Fruit fly (Drosophila melanogaster): ENCODE data around the gene to.
A peak's percentile ranks its signal among the peaks of the same experiment; 100 is the strongest.

dm6 chr3R:25281165-25281564, 41.2 kb downstream of the to start, which contains the start of gene CG11892:
- TF ChIP-seq CG10321 (GFP tag; IDR thresholded peaks at IDR 0.05), result no peak
- TF ChIP-seq C15 (GFP tag; IDR thresholded peaks at IDR 0.05), result 0 out of 3 replicates have a peak, but pooled peaks have one; percentile 32
- no peak for TF ChIP-seq pan (optimal IDR thresholded peaks at IDR 0.05)
- TF ChIP-seq pan (GFP tag; optimal IDR thresholded peaks at IDR 0.05 in 1 of 2, IDR thresholded peaks at IDR 0.05 in 1 of 2), result no peak
- TF ChIP-seq CG4820 (GFP tag; optimal IDR thresholded peaks at IDR 0.05), result no peak

All from whole organism, embryonic.